Fruit fly (Drosophila melanogaster): ENCODE measurements around the gene Pi4KIIIalpha.

Gene Pi4KIIIalpha

dm6 chrX:2646022-2646761 is 21.6 kb downstream of the Pi4KIIIalpha start (continued):
- TF ChIP-seq psq (GFP tag; optimal IDR thresholded peaks at IDR 0.05) (peak; percentile 79), hbn (GFP tag; IDR thresholded peaks at IDR 0.05; ENCODE audit: partially characterized antibody) (no peak), her (GFP tag; optimal IDR thresholded peaks at IDR 0.05) (peak; percentile 96), CG11695 (GFP tag; IDR thresholded peaks at IDR 0.05) (peak; percentile 97), Vsx1 (GFP tag; optimal IDR thresholded peaks at IDR 0.05) (peak; percentile 94), cad (GFP tag; optimal IDR thresholded peaks at IDR 0.05) (no peak), CG14050 (GFP tag; IDR thresholded peaks at IDR 0.05) (peak; percentile 95), CG1832 (GFP tag; optimal IDR thresholded peaks at IDR 0.05) (peak; percentile 61), CG11504 (tag; optimal IDR thresholded peaks at IDR 0.05) (peak; percentile 96), slp2 (GFP tag; optimal IDR thresholded peaks at IDR 0.05) (peak; percentile 96), CG4328 (GFP tag; optimal IDR thresholded peaks at IDR 0.05) (peak; percentile 91), rib (GFP tag; IDR thresholded peaks at IDR 0.05) (peak; percentile 86), Stat92E (GFP tag; optimal IDR thresholded peaks at IDR 0.05) (peak in 1 of 3 experiments; percentile 93), CG11456 (GFP tag; IDR thresholded peaks at IDR 0.05) (peak; percentile 94), GATAe (GFP tag; conservative IDR thresholded peaks at IDR 0.05) (peak; percentile 82), CG10431 (GFP tag; optimal IDR thresholded peaks at IDR 0.05) (peak; percentile 88), CG3726 (GFP tag; IDR thresholded peaks at IDR 0.05) (peak; percentile 87), Sox102F (GFP tag; optimal IDR thresholded peaks at IDR 0.05) (peak; percentile 97), ken (GFP tag; IDR thresholded peaks at IDR 0.05) (peak; percentile 95), CG4730 (GFP tag; IDR thresholded peaks at IDR 0.05) (peak; percentile 91), scrt (GFP tag; optimal IDR thresholded peaks at IDR 0.05) (peak; percentile 94), CG7839 (tag; optimal IDR thresholded peaks at IDR 0.05) (peak; percentile 98), otp (GFP tag; IDR thresholded peaks at IDR 0.05) (peak; percentile 94), gem (tag; optimal IDR thresholded peaks at IDR 0.05) (peak; percentile 98), hb (GFP tag; IDR thresholded peaks at IDR 0.05; ENCODE audit: partially characterized antibody) (peak; percentile 60; the same call in 1 of the 3 replicates), CoRest (tag; optimal IDR thresholded peaks at IDR 0.05) (peak; percentile 98), CG16779 (GFP tag; IDR thresholded peaks at IDR 0.05) (peak; percentile 94), lola (GFP tag; optimal IDR thresholded peaks at IDR 0.05) (peak in 1 of 3 experiments; percentile 95), slbo (GFP tag; IDR thresholded peaks at IDR 0.05) (peak; percentile 96), tll (GFP tag; optimal IDR thresholded peaks at IDR 0.05) (peak in 1 of 2 experiments; percentile 35), maf-S (GFP tag; optimal IDR thresholded peaks at IDR 0.05) (peak; percentile 96), Atf3 (GFP tag; optimal IDR thresholded peaks at IDR 0.05) (peak; percentile 92), Med (GFP tag) (peak; percentile 99), CG10543 (GFP tag; optimal IDR thresholded peaks at IDR 0.05) (peak; percentile 98), stc (GFP tag; IDR thresholded peaks at IDR 0.05) (peak; percentile 96), CG8290 (GFP tag; optimal IDR thresholded peaks at IDR 0.05) (peak; percentile 90), CG8290 (tag; optimal IDR thresholded peaks at IDR 0.05) (peak; percentile 89 to 99), abd-A (tag; optimal IDR thresholded peaks at IDR 0.05) (peak; percentile 89), pho (GFP tag; optimal IDR thresholded peaks at IDR 0.05) (peak; percentile 96), CG7963 (GFP tag; IDR thresholded peaks at IDR 0.05; ENCODE audit: partially characterized antibody) (0 out of 3 replicates have a peak, but pooled peaks have one; percentile 52), chn (GFP tag; optimal IDR thresholded peaks at IDR 0.05) (peak; percentile 96), D19A (tag; optimal IDR thresholded peaks at IDR 0.05) (peak; percentile 93), dmrt99B (tag; optimal IDR thresholded peaks at IDR 0.05) (peak; percentile 98), onecut (GFP tag; IDR thresholded peaks at IDR 0.05) (peak; percentile 96), grau (tag; optimal IDR thresholded peaks at IDR 0.05) (peak; percentile 97), zfh2 (GFP tag; optimal IDR thresholded peaks at IDR 0.05) (peak; percentile 96), CG6791 (GFP tag; IDR thresholded peaks at IDR 0.05; ENCODE audit: partially characterized antibody) (peak; percentile 67; the same call in 2 of the 3 replicates), CG6765 (GFP tag; optimal IDR thresholded peaks at IDR 0.05) (peak; percentile 94)
